Worm (Caenorhabditis elegans) whole organism, L4 larva: ENCODE data around the gene cyn-9.

Experiments used
- D1046.2 ChIP-seq: fragments of 200-800 bp; sonication (Bioruptor generic); IDR thresholded peaks from 2 replicates; pipeline ENCODE4 v1.3.6; 2022; ENCODE audit warnings: missing genetic modification characterization, missing compliant biosample characterization
- F49E8.2 ChIP-seq: sonication (generic microtip); optimal IDR thresholded peaks from 2 replicates; lab custom pipeline; 2016; ENCODE audit warnings: missing compliant biosample characterization, mild to moderate bottlenecking, missing genetic modification characterization, borderline replicate concordance
- ces-1 ChIP-seq: fragments of 150-350 bp; sonication (generic microtip); optimal IDR thresholded peaks from 4 replicates; lab custom pipeline; 2014; ENCODE audit warnings: missing biosample characterization, missing genetic modification reagents, missing genetic modification characterization
- madf-5 ChIP-seq, 2 experiments: fragments of 200-800 bp; sonication (Bioruptor generic); IDR thresholded peaks; 2 replicates each; pipeline ENCODE4 v1.3.6; 2022; ENCODE audit warnings: missing compliant biosample characterization in 2 of 2, missing genetic modification characterization in 2 of 2
- mdt-29 ChIP-seq: fragments of 200-800 bp; sonication (Bioruptor generic); IDR thresholded peaks from 2 replicates; pipeline ENCODE4 v1.3.6; 2022; ENCODE audit warnings: missing genetic modification reagents, missing genetic modification characterization, missing compliant biosample characterization
- nhr-28 ChIP-seq: fragments of 150-350 bp; optimal IDR thresholded peaks from 2 replicates; lab custom pipeline; 2014; ENCODE audit warnings: missing biosample characterization, missing genetic modification characterization
- nhr-77 ChIP-seq: fragments of 150-350 bp; optimal IDR thresholded peaks from 2 replicates; lab custom pipeline; 2014; ENCODE audit warnings: missing biosample characterization, missing genetic modification characterization
- tra-1 ChIP-seq: fragments of 200-800 bp; sonication (Bioruptor generic); IDR thresholded peaks from 2 replicates; pipeline ENCODE4 v1.3.6; 2022; ENCODE audit warnings: missing genetic modification reagents, missing genetic modification characterization, missing compliant biosample characterization
- ztf-11 ChIP-seq: fragments of 150-350 bp; optimal IDR thresholded peaks from 2 replicates; lab custom pipeline; 2014; ENCODE audit warnings: missing biosample characterization, missing genetic modification characterization

- TF ChIP-seq ces-1 (GFP tag; lab: Kevin White, UChicago) (no peak), F49E8.2 (tag; lab: Kevin White, UChicago) (no peak), madf-5 (GFP tag; IDR thresholded peaks at IDR 0.05; lab: Robert Waterston, UW) (no peak), D1046.2 (GFP tag; lab: Robert Waterston, UW) (no peak), mdt-29 (GFP tag; lab: Robert Waterston, UW) (no peak), tra-1 (GFP tag; lab: Robert Waterston, UW) (no peak), ztf-11 (tag; lab: Kevin White, UChicago) (no peak), nhr-77 (no peak), nhr-28 (no peak)
Observed at ce11 chrIII:3726443-3726842, 27.0 kb upstream of the cyn-9 start, which contains the start of gene gldi-5.
